Worm (Caenorhabditis elegans): Measurements from ENCODE around the gene spin-2.
A peak's percentile ranks its signal among the peaks of the same experiment; 100 is the strongest.

spin-2 gene

ce11 chrIV:13098652-13099051 is 11.8 kb downstream of the spin-2 start, which contains the start of the genes dli-1, tin-9.2 and exos-4.1 (continued):
- no peak for TF ChIP-seq zag-1 (tag; optimal IDR thresholded peaks at IDR 0.05)
- TF ChIP-seq lin-15B (tag; optimal IDR thresholded peaks at IDR 0.05) = peak; percentile 83
- TF ChIP-seq hmg-11 (tag; optimal IDR thresholded peaks at IDR 0.05) = peak; percentile 58

ce11 chrIV:13100415-13100814 is 13.6 kb downstream of the spin-2 start, which contains the start of gene fask-1:
Gene fask-1, plus strand, starts transcription at chrIV:13100715.
- no peak for TF ChIP-seq ama-1 (optimal IDR thresholded peaks at IDR 0.05)
- TF ChIP-seq nhr-28 (tag; optimal IDR thresholded peaks at IDR 0.05) = no peak
- TF ChIP-seq unc-39 (tag; optimal IDR thresholded peaks at IDR 0.05) = no peak
- no peak for TF ChIP-seq nhr-11 (tag; optimal IDR thresholded peaks at IDR 0.05)
- TF ChIP-seq snpc-4 (tag; optimal IDR thresholded peaks at IDR 0.05) = no peak
- TF ChIP-seq nhr-43 (tag; optimal IDR thresholded peaks at IDR 0.05; ENCODE audit: poor library complexity, severe bottlenecking) = no peak
- TF ChIP-seq skn-1 (tag; optimal IDR thresholded peaks at IDR 0.05) = no peak
- TF ChIP-seq elt-2 (tag; optimal IDR thresholded peaks at IDR 0.05) = no peak
- no peak for TF ChIP-seq jun-1 (tag; optimal IDR thresholded peaks at IDR 0.05)
- no peak for TF ChIP-seq ceh-9 (tag; optimal IDR thresholded peaks at IDR 0.05)
- no peak for TF ChIP-seq eor-1 (tag; optimal IDR thresholded peaks at IDR 0.05)
- TF ChIP-seq ceh-28 (tag; optimal IDR thresholded peaks at IDR 0.05) = no peak
- no peak for TF ChIP-seq R02D3.7 (tag; optimal IDR thresholded peaks at IDR 0.05)
- TF ChIP-seq zag-1 (tag; optimal IDR thresholded peaks at IDR 0.05) = no peak
- TF ChIP-seq mdl-1 (tag; optimal IDR thresholded peaks at IDR 0.05) = no peak
- TF ChIP-seq daf-12 (tag; optimal IDR thresholded peaks at IDR 0.05) = no peak
- TF ChIP-seq aly-2 (tag; optimal IDR thresholded peaks at IDR 0.05) = no peak
- no peak for TF ChIP-seq nhr-12 (tag; optimal IDR thresholded peaks at IDR 0.05)

- no peak for TF ChIP-seq daf-12 (tag; optimal IDR thresholded peaks at IDR 0.05)
- no peak for TF ChIP-seq pha-4 (tag; optimal IDR thresholded peaks at IDR 0.05)
- no peak for TF ChIP-seq nhr-43 (tag; optimal IDR thresholded peaks at IDR 0.05; ENCODE audit: poor library complexity, severe bottlenecking)
- no peak for TF ChIP-seq elt-1 (tag; optimal IDR thresholded peaks at IDR 0.05)
Observed at ce11 chrIV:13104900-13105299, 18.1 kb downstream of the spin-2 start, which contains the start of gene rde-11. Gene rde-11, plus strand, starts transcription at chrIV:13105200.

ce11 chrIV:13107359-13107758 is 20.6 kb downstream of the spin-2 start, which contains the start of gene B0564.2:
Gene B0564.2, plus strand, starts transcription at chrIV:13107659.
- TF ChIP-seq nhr-12 (tag; optimal IDR thresholded peaks at IDR 0.05) (no peak), jun-1 (tag; optimal IDR thresholded peaks at IDR 0.05) (no peak), R02D3.7 (tag; optimal IDR thresholded peaks at IDR 0.05) (no peak), snpc-4 (tag; optimal IDR thresholded peaks at IDR 0.05) (no peak), daf-12 (tag; optimal IDR thresholded peaks at IDR 0.05) (no peak), elt-2 (tag; optimal IDR thresholded peaks at IDR 0.05) (no peak), nhr-23 (tag; optimal IDR thresholded peaks at IDR 0.05) (no peak), zag-1 (tag; optimal IDR thresholded peaks at IDR 0.05) (no peak), ztf-11 (tag; optimal IDR thresholded peaks at IDR 0.05) (no peak), nhr-28 (tag; optimal IDR thresholded peaks at IDR 0.05) (no peak), fos-1 (tag; optimal IDR thresholded peaks at IDR 0.05) (no peak), fkh-2 (tag; optimal IDR thresholded peaks at IDR 0.05) (no peak), hmg-11 (tag; optimal IDR thresholded peaks at IDR 0.05) (no peak), nhr-77 (tag; optimal IDR thresholded peaks at IDR 0.05) (no peak), unc-62 (GFP tag; optimal IDR thresholded peaks at IDR 0.05) (no peak), eor-1 (tag; optimal IDR thresholded peaks at IDR 0.05) (no peak), sea-2 (GFP tag; optimal IDR thresholded peaks at IDR 0.05) (no peak)

- TF ChIP-seq nhr-12 (tag; optimal IDR thresholded peaks at IDR 0.05) (no peak), nhr-76 (tag; optimal IDR thresholded peaks at IDR 0.05) (no peak), elt-2 (tag; optimal IDR thresholded peaks at IDR 0.05) (no peak), daf-12 (tag; optimal IDR thresholded peaks at IDR 0.05) (no peak), lin-15B (tag; optimal IDR thresholded peaks at IDR 0.05) (no peak), mml-1 (tag; optimal IDR thresholded peaks at IDR 0.05) (no peak), egl-27 (tag; optimal IDR thresholded peaks at IDR 0.05) (no peak), R02D3.7 (tag; optimal IDR thresholded peaks at IDR 0.05) (no peak), snpc-4 (tag; optimal IDR thresholded peaks at IDR 0.05) (no peak), zag-1 (tag; optimal IDR thresholded peaks at IDR 0.05) (no peak)
Observed at ce11 chrIV:13108430-13108829, 21.6 kb downstream of the spin-2 start.

ce11 chrIV:13109751-13110150 is 22.9 kb downstream of the spin-2 start, which contains the start of gene best-1:
Gene best-1, minus strand, starts transcription at chrIV:13109779.
- TF ChIP-seq ztf-11 (tag; optimal IDR thresholded peaks at IDR 0.05) (no peak), jun-1 (tag; optimal IDR thresholded peaks at IDR 0.05) (no peak), nhr-23 (tag; optimal IDR thresholded peaks at IDR 0.05) (peak; percentile 1), unc-62 (GFP tag; optimal IDR thresholded peaks at IDR 0.05) (no peak), fos-1 (tag; optimal IDR thresholded peaks at IDR 0.05) (no peak), R02D3.7 (tag; optimal IDR thresholded peaks at IDR 0.05) (no peak), fkh-10 (GFP tag; optimal IDR thresholded peaks at IDR 0.05) (no peak), egl-5 (tag; optimal IDR thresholded peaks at IDR 0.05) (peak; percentile 57), ceh-28 (tag; optimal IDR thresholded peaks at IDR 0.05) (no peak), mdl-1 (tag; optimal IDR thresholded peaks at IDR 0.05) (peak; percentile 14), hmg-11 (tag; optimal IDR thresholded peaks at IDR 0.05) (no peak), ceh-9 (tag; optimal IDR thresholded peaks at IDR 0.05) (no peak), mml-1 (tag; optimal IDR thresholded peaks at IDR 0.05) (no peak), nhr-76 (tag; optimal IDR thresholded peaks at IDR 0.05) (no peak), ZK546.5 (tag; optimal IDR thresholded peaks at IDR 0.05) (no peak), aly-2 (tag; optimal IDR thresholded peaks at IDR 0.05) (no peak), sea-2 (GFP tag; optimal IDR thresholded peaks at IDR 0.05) (no peak)

All from whole organism, L3 larva.